Worm (Caenorhabditis elegans): ENCODE measurements around the gene K03H6.1.

- TF ChIP-seq ceh-22 (tag; optimal IDR thresholded peaks at IDR 0.05) (no peak), dmd-4 (tag; optimal IDR thresholded peaks at IDR 0.05; ENCODE audit: borderline replicate concordance) (no peak), hlh-13 (GFP tag; optimal IDR thresholded peaks at IDR 0.05) (no peak), ttx-3 (tag; optimal IDR thresholded peaks at IDR 0.05) (no peak), nfya-1 (tag; optimal IDR thresholded peaks at IDR 0.05) (no peak), K09A11.1 (tag; optimal IDR thresholded peaks at IDR 0.05; ENCODE audit: insufficient read depth) (no peak), fax-1 (tag; optimal IDR thresholded peaks at IDR 0.05) (no peak), ama-1 (optimal IDR thresholded peaks at IDR 0.05) (no peak)
Observed at ce11 chrIV:1565725-1566124, 42.2 kb downstream of the K03H6.1 start.
